Fruit fly (Drosophila melanogaster) whole organism, prepupa: ENCODE data around the gene CG11131.

Experiments
- CG11294 ChIP-seq: fragments of 200-800 bp; sonication (Bioruptor generic); IDR thresholded peaks from 2 replicates; pipeline ENCODE4 v1.3.6; 2022; ENCODE audit warnings: missing biosample characterization, missing genetic modification characterization
- CG1621 ChIP-seq: fragments of 200-800 bp; sonication (Bioruptor generic); optimal IDR thresholded peaks from 3 replicates; lab custom pipeline; 2018; ENCODE audit warnings: missing biosample characterization, mild to moderate bottlenecking, missing genetic modification characterization
- CG3032 ChIP-seq: fragments of 200-800 bp; optimal IDR thresholded peaks from 2 replicates; lab custom pipeline; 2019; ENCODE audit warnings: missing biosample characterization, mild to moderate bottlenecking, missing genetic modification characterization, moderate library complexity
- CG34406 ChIP-seq: fragments of 200-800 bp; sonication (Bioruptor generic); optimal IDR thresholded peaks from 3 replicates; lab custom pipeline; 2016; ENCODE audit warnings: missing biosample characterization, missing genetic modification characterization
- CG3919 ChIP-seq: fragments of 200-800 bp; sonication (Bioruptor generic); optimal IDR thresholded peaks from 3 replicates; lab custom pipeline; 2016; ENCODE audit warnings: missing biosample characterization, missing genetic modification characterization
- CG8319 ChIP-seq: fragments of 200-800 bp; sonication (Bioruptor generic); optimal IDR thresholded peaks from 3 replicates; lab custom pipeline; 2016; ENCODE audit warnings: missing biosample characterization, missing genetic modification characterization
- Eip78C ChIP-seq: fragments of 200-800 bp; sonication (Bioruptor generic); peaks from one replicate; lab custom pipeline; 2016; ENCODE audit warnings: missing biosample characterization, missing genetic modification characterization
- Hr39 ChIP-seq: fragments of 200-800 bp; sonication (Bioruptor generic); optimal IDR thresholded peaks from 2 replicates; lab custom pipeline; 2016; ENCODE audit warnings: missing biosample characterization, missing genetic modification characterization
- Lpt ChIP-seq: fragments of 200-800 bp; sonication (Bioruptor generic); optimal IDR thresholded peaks from 3 replicates; lab custom pipeline; 2016; ENCODE audit warnings: missing biosample characterization, missing genetic modification characterization
- Sox102F ChIP-seq: fragments of 200-800 bp; sonication (Bioruptor generic); optimal IDR thresholded peaks from 2 replicates; lab custom pipeline; 2016; ENCODE audit warnings: missing biosample characterization, mild to moderate bottlenecking, missing genetic modification characterization
- achi ChIP-seq: fragments of 200-800 bp; sonication (Bioruptor generic); optimal IDR thresholded peaks from 3 replicates; lab custom pipeline; 2016; ENCODE audit warnings: missing biosample characterization, missing genetic modification characterization
- eg ChIP-seq: fragments of 200-800 bp; sonication (Bioruptor generic); IDR thresholded peaks from 3 replicates; pipeline ENCODE4 v1.3.6; 2022; ENCODE audit warnings: missing biosample characterization, missing genetic modification characterization

DNA sequence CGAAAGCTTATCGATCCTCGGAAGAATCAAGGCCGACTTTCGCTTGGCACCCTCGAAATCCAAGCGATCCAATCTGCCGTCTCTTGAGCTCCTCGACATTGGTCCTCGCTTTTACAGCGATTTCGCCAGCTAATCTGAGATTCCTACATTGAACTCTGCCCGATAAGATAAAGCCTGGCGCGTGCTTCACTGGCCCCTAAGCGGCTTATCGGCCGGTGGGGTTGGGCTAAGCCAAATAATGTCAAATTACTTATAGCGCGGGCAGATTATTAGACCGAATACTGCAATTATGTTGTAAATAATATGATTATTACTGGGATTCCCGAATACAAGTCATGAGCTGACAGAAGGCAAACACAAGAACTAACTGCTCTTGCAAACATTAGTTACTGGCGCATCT lies 8.5 kb upstream of the CG11131 start:
- TF ChIP-seq Lpt (GFP tag; lab: Kevin White, UChicago) (no peak), CG8319 (GFP tag; lab: Kevin White, UChicago) (no peak), Sox102F (GFP tag; lab: Kevin White, UChicago) (no peak), CG3032 (tag; lab: Kevin White, UChicago) (no peak), achi (no peak), CG1621 (tag; lab: Kevin White, UChicago) (no peak), Hr39 (GFP tag; lab: Kevin White, UChicago) (no peak), Eip78C (GFP tag; lab: Kevin White, UChicago) (no peak), CG11294 (GFP tag; lab: Robert Waterston, UW) (no peak), CG34406 (no peak), eg (GFP tag; lab: Robert Waterston, UW) (no peak), CG3919 (GFP tag; lab: Kevin White, UChicago) (no peak)
